Fruit fly (Drosophila melanogaster): ENCODE results near the gene CG42324.

- TF ChIP-seq CG8478 (optimal IDR thresholded peaks at IDR 0.05) (no peak), usp (GFP tag; optimal IDR thresholded peaks at IDR 0.05) (no peak), psq (optimal IDR thresholded peaks at IDR 0.05) (no peak), pan (optimal IDR thresholded peaks at IDR 0.05) (no peak), Dll (optimal IDR thresholded peaks at IDR 0.05) (no peak), EcR (GFP tag; optimal IDR thresholded peaks at IDR 0.05) (no peak)
Measured at dm6 chr3L:3455555-3455939, 16.7 kb upstream of the CG42324 start.
